Worm (Caenorhabditis elegans): ENCODE measurements around the gene str-83.

DNA sequence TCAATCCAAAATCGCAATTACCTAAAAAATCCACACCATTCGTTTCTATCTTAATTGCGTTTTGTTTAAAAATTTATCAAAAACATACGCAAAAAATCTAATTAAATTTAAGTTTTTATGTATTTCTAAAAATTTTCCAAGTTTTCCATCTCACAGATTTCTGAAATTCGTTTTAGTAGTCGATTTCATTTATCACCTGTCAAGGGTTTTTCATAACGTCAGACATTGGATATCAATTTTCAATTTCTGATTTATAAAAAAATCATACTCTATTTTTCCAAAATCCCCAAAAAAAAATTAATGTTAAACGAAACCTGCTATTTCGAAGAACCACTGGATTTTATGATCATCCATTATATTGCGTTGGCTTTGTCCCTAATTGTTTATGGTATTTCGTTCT is 33.1 kb downstream of the str-83 start, which contains the start of gene srh-4:
- TF ChIP-seq nhr-237 (tag; optimal IDR thresholded peaks at IDR 0.05): no peak
- no peak for TF ChIP-seq elt-3 (tag; optimal IDR thresholded peaks at IDR 0.05)
- TF ChIP-seq fkh-8 (tag; optimal IDR thresholded peaks at IDR 0.05): no peak
- TF ChIP-seq grh-1 (GFP tag; IDR thresholded peaks at IDR 0.05): no peak
- TF ChIP-seq ztf-4 (tag; optimal IDR thresholded peaks at IDR 0.05): no peak
- no peak for TF ChIP-seq tbx-2 (tag; optimal IDR thresholded peaks at IDR 0.05)
- TF ChIP-seq ets-5 (GFP tag; IDR thresholded peaks at IDR 0.05): no peak
- TF ChIP-seq egl-27 (tag; optimal IDR thresholded peaks at IDR 0.05): no peak
- TF ChIP-seq snu-23 (GFP tag; optimal IDR thresholded peaks at IDR 0.05): no peak
- TF ChIP-seq aha-1 (tag; optimal IDR thresholded peaks at IDR 0.05): no peak
- no peak for TF ChIP-seq unc-86 (tag; optimal IDR thresholded peaks at IDR 0.05)
- no peak for TF ChIP-seq nhr-28 (tag; optimal IDR thresholded peaks at IDR 0.05)
- TF ChIP-seq fos-1 (tag; optimal IDR thresholded peaks at IDR 0.05): no peak
- no peak for TF ChIP-seq nhr-20 (tag; optimal IDR thresholded peaks at IDR 0.05)

All from whole organism, L1 larva.